Fruit fly (Drosophila melanogaster) whole organism, embryonic: ENCODE measurements around the gene Lrrk.

ENCODE experiments used
- Bteb2 ChIP-seq: fragments of 200-800 bp; sonication (Bioruptor generic); optimal IDR thresholded peaks from 2 replicates; lab custom pipeline; 2016; ENCODE audit warnings: missing biosample characterization, missing genetic modification characterization
- CG4730 ChIP-seq: fragments of 200-800 bp; sonication (Bioruptor generic); IDR thresholded peaks from 2 replicates; pipeline ENCODE4 v1.3.6; 2022; ENCODE audit warnings: missing biosample characterization, missing genetic modification characterization

dm6 chr3R:20595901-20596300 lies 39.4 kb upstream of the Lrrk start:
- no peak for TF ChIP-seq CG4730
- no peak for TF ChIP-seq Bteb2 (GFP tag; lab: Kevin White, UChicago)
